Worm (Caenorhabditis elegans) whole organism, late embryonic: Measurements from ENCODE around the gene kars-1.
A peak's percentile ranks its signal among the peaks of the same experiment; 100 is the strongest.

Experiments
- K02D7.2 ChIP-seq: sonication (generic microtip); optimal IDR thresholded peaks from 2 replicates; lab custom pipeline; 2017; ENCODE audit warnings: mild to moderate bottlenecking, missing genetic modification characterization, missing compliant biosample characterization
- ahr-1 ChIP-seq: sonication (generic microtip); optimal IDR thresholded peaks from 2 replicates; lab custom pipeline; 2016; ENCODE audit warnings: missing genetic modification characterization, missing compliant biosample characterization
- ama-1 ChIP-seq: fragments of 150-350 bp; optimal IDR thresholded peaks from 2 replicates; lab custom pipeline; 2014
- ceh-18 ChIP-seq: sonication (generic microtip); optimal IDR thresholded peaks from 2 replicates; lab custom pipeline; 2016; ENCODE audit warnings: missing genetic modification characterization, missing compliant biosample characterization
- ceh-30 ChIP-seq: fragments of 150-350 bp; optimal IDR thresholded peaks from 2 replicates; lab custom pipeline; 2014; ENCODE audit warnings: missing biosample characterization, missing genetic modification characterization
- ceh-34 ChIP-seq: sonication (generic microtip); optimal IDR thresholded peaks from 2 replicates; lab custom pipeline; 2016; ENCODE audit warnings: mild to moderate bottlenecking, missing genetic modification characterization, missing compliant biosample characterization
- ceh-45 ChIP-seq: fragments of 200-800 bp; sonication (Bioruptor generic); IDR thresholded peaks from 2 replicates; pipeline ENCODE4 v1.3.6; 2022; ENCODE audit warnings: missing genetic modification reagents, missing genetic modification characterization, missing compliant biosample characterization
- ceh-48 ChIP-seq: sonication (generic microtip); optimal IDR thresholded peaks from 2 replicates; lab custom pipeline; 2016; ENCODE audit warnings: missing genetic modification characterization, inconsistent platforms, missing compliant biosample characterization
- ceh-9 ChIP-seq: sonication (generic microtip); optimal IDR thresholded peaks from 2 replicates; lab custom pipeline; 2016; ENCODE audit warnings: mild to moderate bottlenecking, missing genetic modification characterization, inconsistent platforms, missing compliant biosample characterization
- elt-2 ChIP-seq: sonication (generic microtip); optimal IDR thresholded peaks from 2 replicates; lab custom pipeline; 2016; ENCODE audit warnings: missing genetic modification reagents, missing genetic modification characterization, missing compliant biosample characterization
- eyg-1 ChIP-seq: sonication (generic microtip); optimal IDR thresholded peaks from 2 replicates; lab custom pipeline; 2016; ENCODE audit warnings: missing genotype, missing genetic modification characterization, missing compliant biosample characterization
- fax-1 ChIP-seq: sonication (generic microtip); optimal IDR thresholded peaks from 2 replicates; lab custom pipeline; 2016; ENCODE audit warnings: missing genotype, missing genetic modification characterization, missing compliant biosample characterization
- fkh-6 ChIP-seq: sonication (generic microtip); optimal IDR thresholded peaks from 2 replicates; lab custom pipeline; 2016; ENCODE audit warnings: missing genetic modification characterization, missing compliant biosample characterization
- gmeb-2 ChIP-seq: sonication (generic microtip); optimal IDR thresholded peaks from 2 replicates; lab custom pipeline; 2016; ENCODE audit warnings: missing genetic modification characterization, inconsistent platforms, missing compliant biosample characterization
- hlh-13 ChIP-seq: fragments of 200-800 bp; sonication (Bioruptor generic); optimal IDR thresholded peaks from 2 replicates; lab custom pipeline; 2018; ENCODE audit warnings: mild to moderate bottlenecking, missing genetic modification characterization, missing compliant biosample characterization
- hlh-15 ChIP-seq: sonication (generic microtip); optimal IDR thresholded peaks from 2 replicates; lab custom pipeline; 2016; ENCODE audit warnings: missing genetic modification characterization, missing compliant biosample characterization
- hlh-30 ChIP-seq: sonication (generic microtip); optimal IDR thresholded peaks from 2 replicates; lab custom pipeline; 2017; ENCODE audit warnings: antibody characterized with exemption, missing genetic modification characterization, missing compliant biosample characterization; ENCODE audit not compliant: insufficient read depth
- hlh-6 ChIP-seq: sonication (generic microtip); optimal IDR thresholded peaks from 2 replicates; lab custom pipeline; 2016; ENCODE audit warnings: missing genotype, missing genetic modification characterization, missing compliant biosample characterization
- lin-11 ChIP-seq: fragments of 200-800 bp; sonication (Bioruptor generic); optimal IDR thresholded peaks from 2 replicates; lab custom pipeline; 2018; ENCODE audit warnings: mild to moderate bottlenecking, missing genetic modification characterization, missing compliant biosample characterization
- nfya-1 ChIP-seq: sonication (generic microtip); optimal IDR thresholded peaks from 2 replicates; lab custom pipeline; 2017; ENCODE audit warnings: missing genetic modification characterization, mild to moderate bottlenecking, missing compliant biosample characterization, antibody characterized with exemption, moderate library complexity
- odd-2 ChIP-seq: sonication (generic microtip); optimal IDR thresholded peaks from 2 replicates; lab custom pipeline; 2017; ENCODE audit warnings: antibody characterized with exemption, mild to moderate bottlenecking, missing genetic modification characterization, missing compliant biosample characterization
- pag-3 ChIP-seq: sonication (generic microtip); optimal IDR thresholded peaks from 2 replicates; lab custom pipeline; 2016; ENCODE audit warnings: missing compliant biosample characterization, missing genetic modification characterization, borderline replicate concordance
- pha-2 ChIP-seq: sonication (generic microtip); optimal IDR thresholded peaks from 2 replicates; lab custom pipeline; 2017; ENCODE audit warnings: mild to moderate bottlenecking, missing genetic modification characterization, missing compliant biosample characterization
- pha-4 ChIP-seq: fragments of 150-350 bp; optimal IDR thresholded peaks from 2 replicates; lab custom pipeline; 2018; ENCODE audit warnings: missing biosample characterization, missing genetic modification reagents, missing genetic modification characterization
- pqm-1 ChIP-seq: sonication (generic microtip); optimal IDR thresholded peaks from 2 replicates; lab custom pipeline; 2016; ENCODE audit warnings: missing genetic modification characterization, missing compliant biosample characterization
- ref-2 ChIP-seq: sonication (generic microtip); optimal IDR thresholded peaks from 2 replicates; lab custom pipeline; 2016; ENCODE audit warnings: missing genetic modification characterization, missing compliant biosample characterization
- rnt-1 ChIP-seq: sonication (generic microtip); optimal IDR thresholded peaks from 2 replicates; lab custom pipeline; 2016; ENCODE audit warnings: missing genetic modification characterization, missing compliant biosample characterization
- sox-2 ChIP-seq: fragments of 200-800 bp; sonication (Bioruptor generic); IDR thresholded peaks from 2 replicates; pipeline ENCODE4 v1.3.6; 2022; ENCODE audit warnings: missing genetic modification reagents, missing genetic modification characterization, missing compliant biosample characterization
- syd-9 ChIP-seq: sonication (generic microtip); optimal IDR thresholded peaks from 2 replicates; lab custom pipeline; 2016; ENCODE audit warnings: mild to moderate bottlenecking, missing genetic modification characterization, moderate library complexity, missing compliant biosample characterization
- tbx-7 ChIP-seq: sonication (generic microtip); optimal IDR thresholded peaks from 2 replicates; lab custom pipeline; 2016; ENCODE audit warnings: missing genotype, missing genetic modification characterization, missing compliant biosample characterization
- ttx-3 ChIP-seq: sonication (generic microtip); optimal IDR thresholded peaks from 2 replicates; lab custom pipeline; 2016; ENCODE audit warnings: missing genetic modification reagents, missing genetic modification characterization, missing compliant biosample characterization
- unc-42 ChIP-seq: sonication (generic microtip); optimal IDR thresholded peaks from 2 replicates; lab custom pipeline; 2016; ENCODE audit warnings: missing genotype, missing genetic modification characterization, missing compliant biosample characterization
- unc-55 ChIP-seq: sonication (generic microtip); optimal IDR thresholded peaks from 2 replicates; lab custom pipeline; 2017; ENCODE audit warnings: missing biosample characterization, missing genetic modification reagents, missing genetic modification characterization
- ztf-16 ChIP-seq: sonication (generic microtip); optimal IDR thresholded peaks from 2 replicates; lab custom pipeline; 2017; ENCODE audit warnings: missing genetic modification characterization, missing compliant biosample characterization

The kars-1 gene

ce11 chrII:7111657-7112049, 39.4 kb upstream of the kars-1 start, which contains the start of gene F10E7.5:
TSS of gene F10E7.5 (plus strand) at chrII:7111978.
- TF ChIP-seq hlh-15 (no peak), fax-1 (no peak), ceh-30 (tag; lab: Kevin White, UChicago) (peak; percentile 21), odd-2 (no peak), ttx-3 (tag; lab: Kevin White, UChicago) (no peak), nfya-1 (tag; lab: Kevin White, UChicago) (peak; percentile 45), pha-2 (tag; lab: Kevin White, UChicago) (no peak), unc-42 (tag; lab: Kevin White, UChicago) (peak; percentile 77), tbx-7 (no peak), lin-11 (tag; lab: Kevin White, UChicago) (no peak), ahr-1 (tag; lab: Kevin White, UChicago) (no peak), elt-2 (tag; lab: Kevin White, UChicago) (no peak), ceh-9 (tag; lab: Kevin White, UChicago) (no peak), pag-3 (no peak), unc-55 (GFP tag; lab: Kevin White, UChicago) (peak; percentile 43), ztf-16 (no peak), ref-2 (tag; lab: Kevin White, UChicago) (no peak), fkh-6 (tag; lab: Kevin White, UChicago) (no peak), pha-4 (tag; lab: Kevin White, UChicago) (no peak), hlh-30 (tag; lab: Kevin White, UChicago) (no peak), rnt-1 (tag; lab: Kevin White, UChicago) (no peak), hlh-6 (tag; lab: Kevin White, UChicago) (no peak), K02D7.2 (no peak), ama-1 (no peak), pqm-1 (no peak), ceh-18 (tag; lab: Kevin White, UChicago) (no peak), sox-2 (no peak), gmeb-2 (no peak), ceh-34 (tag; lab: Kevin White, UChicago) (no peak)

DNA sequence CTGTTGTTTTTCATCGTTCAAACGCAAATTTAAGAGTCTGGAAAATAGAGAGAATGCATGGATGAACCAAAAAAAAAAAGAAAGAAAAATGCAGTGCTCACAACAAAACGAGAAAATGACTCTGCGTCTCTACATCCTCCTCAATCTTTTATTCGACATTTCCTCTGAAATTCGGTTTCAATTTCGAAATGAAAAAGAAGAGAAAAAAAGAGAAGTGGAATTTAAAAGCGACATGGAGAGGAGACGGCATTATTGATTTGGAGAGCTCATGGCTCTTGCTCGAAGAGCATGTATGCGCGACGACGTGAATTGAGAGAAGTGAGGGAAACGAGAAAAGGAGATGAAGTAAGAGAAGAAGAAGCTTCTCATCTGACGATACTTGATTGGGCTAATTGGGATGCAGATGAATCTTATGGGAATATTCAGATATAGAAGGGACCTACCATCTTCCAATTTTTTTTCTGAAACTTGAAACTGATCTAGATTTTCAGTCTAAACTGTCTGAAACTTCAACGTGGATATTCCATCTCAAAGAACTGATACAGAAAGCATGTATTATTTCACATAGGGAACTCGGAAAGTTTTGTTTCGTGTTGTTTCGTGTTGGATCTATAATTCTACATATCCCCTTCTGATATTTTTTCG, 38.9 kb upstream of the kars-1 start:
- TF ChIP-seq pag-3, result no peak
- peak; percentile 25 for TF ChIP-seq unc-42 (tag; lab: Kevin White, UChicago)
- peak; percentile 66 for TF ChIP-seq ceh-48 (tag; lab: Kevin White, UChicago)

DNA sequence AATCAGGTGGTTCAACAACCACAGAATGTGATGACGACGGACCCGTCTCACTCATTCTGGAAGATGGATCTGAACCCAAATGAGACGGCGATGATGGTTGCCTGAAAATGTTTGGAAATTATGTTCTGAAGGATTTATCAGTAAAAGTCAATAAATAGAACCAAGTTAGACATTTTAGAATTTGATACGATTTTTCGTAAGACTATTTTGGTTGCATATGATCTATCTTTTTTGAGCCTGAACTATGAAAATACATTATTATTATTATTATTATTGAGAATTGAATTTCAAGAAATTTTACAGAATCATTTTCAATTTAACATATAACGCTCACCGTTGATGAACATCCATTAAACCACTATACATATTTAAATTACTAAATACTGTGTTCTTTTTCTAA, 37.7 kb upstream of the kars-1 start, which contains the start of gene F10E7.9:
F10E7.9 (minus strand) TSS at position 101 of the 400 bp plus-strand sequence.
- TF ChIP-seq ceh-30 (tag; lab: Kevin White, UChicago) (no peak), ttx-3 (tag; lab: Kevin White, UChicago) (no peak), eyg-1 (tag; lab: Kevin White, UChicago) (no peak), rnt-1 (tag; lab: Kevin White, UChicago) (no peak), elt-2 (tag; lab: Kevin White, UChicago) (no peak), unc-55 (GFP tag; lab: Kevin White, UChicago) (no peak), syd-9 (tag; lab: Kevin White, UChicago) (no peak), ceh-45 (no peak)

DNA sequence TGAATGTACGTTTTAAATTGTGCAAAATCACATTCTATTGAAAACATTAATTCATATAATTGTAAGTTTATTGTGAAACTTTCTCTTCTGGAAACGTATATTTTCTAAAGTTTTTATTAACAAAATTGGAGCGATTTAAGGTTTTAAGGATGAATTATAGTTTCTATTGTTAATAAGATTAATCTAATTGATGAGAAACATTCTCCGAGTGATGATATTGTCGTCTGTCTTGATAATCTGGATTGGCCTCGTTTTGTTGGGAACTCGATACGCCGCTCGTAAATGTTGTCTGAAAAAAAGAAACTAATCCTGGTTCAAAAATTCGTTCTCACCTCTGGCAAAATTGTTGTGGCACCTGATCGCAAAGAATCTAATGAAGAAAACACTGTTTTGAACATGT, 34.1 kb upstream of the kars-1 start:
- no peak for TF ChIP-seq hlh-13 (GFP tag; lab: Kevin White, UChicago)
